Worm (Caenorhabditis elegans): ENCODE results near the gene F21C10.3.

Gene F21C10.3

DNA sequence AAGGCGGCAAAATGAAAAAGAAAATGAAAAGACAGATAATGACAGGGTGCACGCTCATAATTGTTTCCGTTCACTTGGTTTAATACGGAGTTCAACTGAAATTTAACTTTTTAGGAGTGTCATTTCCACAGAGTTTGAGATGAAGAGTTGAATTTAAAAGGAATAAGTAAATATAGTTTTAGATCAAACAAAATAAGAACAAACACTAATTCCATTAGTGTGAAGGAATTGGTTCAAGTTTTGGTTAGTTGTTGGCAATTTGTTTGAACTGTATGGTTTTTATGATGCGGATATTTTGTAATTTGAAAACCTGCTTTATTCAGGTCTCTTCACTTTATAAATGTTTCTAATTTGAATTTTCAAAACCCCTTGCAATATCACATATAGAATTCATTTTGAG lies 28.8 kb downstream of the F21C10.3 start, which contains the start of gene B0222.15:
Gene B0222.15, minus strand, starts transcription at position 101 of the 400 bp plus-strand sequence.
- TF ChIP-seq ceh-36 (tag; optimal IDR thresholded peaks at IDR 0.05) (no peak), tbx-37 (GFP tag; conservative IDR thresholded peaks at IDR 0.05) (no peak), flt-1 (GFP tag; IDR thresholded peaks at IDR 0.05) (no peak)

- TF ChIP-seq hmg-4 (GFP tag; optimal IDR thresholded peaks at IDR 0.05) (no peak), ceh-36 (tag; optimal IDR thresholded peaks at IDR 0.05) (no peak), ama-1 (optimal IDR thresholded peaks at IDR 0.05) (no peak), F13C5.2 (tag; optimal IDR thresholded peaks at IDR 0.05) (no peak), tbx-11 (GFP tag; IDR thresholded peaks at IDR 0.05) (no peak), hnd-1 (tag; optimal IDR thresholded peaks at IDR 0.05) (no peak), flt-1 (GFP tag; IDR thresholded peaks at IDR 0.05) (no peak), tra-4 (tag; optimal IDR thresholded peaks at IDR 0.05) (no peak), ceh-13 (GFP tag; optimal IDR thresholded peaks at IDR 0.05) (no peak), ets-7 (tag; optimal IDR thresholded peaks at IDR 0.05) (no peak), scrt-1 (GFP tag; IDR thresholded peaks at IDR 0.05) (no peak), hmbx-1 (tag; optimal IDR thresholded peaks at IDR 0.05) (no peak)
These were observed 29.7 kb downstream of the F21C10.3 start for ce11 chrV:9157597-9157996.

DNA sequence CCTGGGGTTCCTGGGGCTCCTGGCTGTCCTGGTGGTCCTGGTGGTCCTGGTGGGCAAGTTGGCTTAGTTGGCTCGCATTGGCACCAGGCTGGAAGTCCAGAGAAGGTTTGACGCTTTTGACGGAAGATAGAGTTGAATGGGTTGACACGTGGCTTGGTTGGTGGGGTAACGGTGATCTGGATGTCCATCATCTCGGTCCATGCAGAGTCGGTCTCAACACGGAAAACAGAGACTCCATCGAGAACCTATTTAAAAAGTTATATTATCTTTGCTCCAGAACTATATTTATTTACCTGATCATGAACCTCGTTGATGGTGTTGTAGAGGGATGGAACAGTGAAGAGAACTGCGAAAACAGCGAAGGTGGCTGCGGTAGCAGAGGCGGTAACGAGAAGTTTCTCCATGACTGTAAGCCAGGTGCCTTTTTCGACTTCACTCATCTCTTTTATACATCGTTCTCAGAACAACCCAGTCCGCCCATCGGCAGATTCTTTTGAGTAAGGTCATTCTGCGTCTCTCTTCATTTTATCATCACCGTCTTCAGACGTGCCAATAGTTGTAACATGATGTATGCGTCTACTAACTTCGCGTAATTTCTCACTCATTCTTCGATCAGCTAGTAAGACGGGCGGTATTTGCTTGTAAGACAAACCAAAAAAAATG lies 32.5 kb downstream of the F21C10.3 start, which contains the start of gene col-144:
Gene col-144, minus strand, starts transcription at position 419 of the 663 bp plus-strand sequence.
- no peak for TF ChIP-seq hnd-1 (tag; optimal IDR thresholded peaks at IDR 0.05)
- no peak for TF ChIP-seq tra-4 (tag; optimal IDR thresholded peaks at IDR 0.05)
- no peak for TF ChIP-seq aly-1 (tag; optimal IDR thresholded peaks at IDR 0.05)
- no peak for TF ChIP-seq ama-1 (optimal IDR thresholded peaks at IDR 0.05)
- TF ChIP-seq ceh-36 (tag; optimal IDR thresholded peaks at IDR 0.05), result no peak
- TF ChIP-seq scrt-1 (GFP tag; IDR thresholded peaks at IDR 0.05), result no peak
- no peak for TF ChIP-seq flt-1 (GFP tag; IDR thresholded peaks at IDR 0.05)
- TF ChIP-seq sea-1 (GFP tag; conservative IDR thresholded peaks at IDR 0.05), result no peak
- no peak for TF ChIP-seq F13C5.2 (tag; optimal IDR thresholded peaks at IDR 0.05)
- TF ChIP-seq hmg-4 (GFP tag; optimal IDR thresholded peaks at IDR 0.05), result no peak
- TF ChIP-seq ets-7 (tag; optimal IDR thresholded peaks at IDR 0.05), result no peak
- TF ChIP-seq B0310.2 (tag; optimal IDR thresholded peaks at IDR 0.05), result no peak
- no peak for TF ChIP-seq hmbx-1 (tag; optimal IDR thresholded peaks at IDR 0.05)
- no peak for TF ChIP-seq tbx-37 (GFP tag; conservative IDR thresholded peaks at IDR 0.05)

- no peak for TF ChIP-seq B0310.2 (tag; optimal IDR thresholded peaks at IDR 0.05)
- no peak for TF ChIP-seq ceh-36 (tag; optimal IDR thresholded peaks at IDR 0.05)
- no peak for TF ChIP-seq hmg-4 (GFP tag; optimal IDR thresholded peaks at IDR 0.05)
- no peak for TF ChIP-seq flt-1 (GFP tag; IDR thresholded peaks at IDR 0.05)
- TF ChIP-seq tbx-37 (GFP tag; conservative IDR thresholded peaks at IDR 0.05), result no peak
- TF ChIP-seq hmbx-1 (tag; optimal IDR thresholded peaks at IDR 0.05), result no peak
- no peak for TF ChIP-seq hnd-1 (tag; optimal IDR thresholded peaks at IDR 0.05)
- no peak for TF ChIP-seq aly-1 (tag; optimal IDR thresholded peaks at IDR 0.05)
- TF ChIP-seq ets-7 (tag; optimal IDR thresholded peaks at IDR 0.05), result no peak
- no peak for TF ChIP-seq scrt-1 (GFP tag; IDR thresholded peaks at IDR 0.05)
- no peak for TF ChIP-seq tbx-11 (GFP tag; IDR thresholded peaks at IDR 0.05)
- no peak for TF ChIP-seq tra-4 (tag; optimal IDR thresholded peaks at IDR 0.05)
- TF ChIP-seq ceh-13 (GFP tag; optimal IDR thresholded peaks at IDR 0.05), result no peak
- no peak for TF ChIP-seq F13C5.2 (tag; optimal IDR thresholded peaks at IDR 0.05)
- no peak for TF ChIP-seq pes-1 (GFP tag; IDR thresholded peaks at IDR 0.05)
- TF ChIP-seq sea-1 (GFP tag; conservative IDR thresholded peaks at IDR 0.05), result no peak
- TF ChIP-seq ama-1 (optimal IDR thresholded peaks at IDR 0.05), result no peak
These were observed 34.4 kb downstream of the F21C10.3 start for ce11 chrV:9162118-9162729.

DNA sequence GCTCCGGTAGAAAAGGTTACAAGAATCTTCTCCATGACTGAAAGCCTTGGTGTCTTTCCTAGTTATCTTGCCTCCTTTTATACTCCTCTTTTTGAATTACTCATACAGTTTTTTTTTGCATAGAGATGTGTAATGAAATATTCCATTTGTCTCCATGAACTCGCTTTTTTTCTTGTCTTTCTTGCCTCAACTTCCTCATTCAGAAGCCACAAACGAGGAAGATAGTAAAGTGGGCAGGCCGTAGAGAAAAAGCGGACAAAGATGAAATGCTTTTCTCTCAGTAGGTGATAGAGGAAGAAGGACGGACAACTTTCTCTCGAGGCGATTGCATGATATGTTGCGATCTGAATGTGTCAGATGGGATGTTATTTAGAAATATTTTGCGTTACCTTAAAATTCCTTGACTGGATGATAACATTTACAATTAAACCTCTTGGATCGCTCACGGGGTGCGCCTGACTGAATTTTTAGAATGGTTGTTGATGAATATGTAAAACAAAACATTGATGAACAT lies 35.1 kb downstream of the F21C10.3 start, which contains the start of gene col-145:
Gene col-145, minus strand, starts transcription at position 51 of the 514 bp plus-strand sequence.
- TF ChIP-seq ceh-13 (GFP tag; optimal IDR thresholded peaks at IDR 0.05), result no peak
- no peak for TF ChIP-seq aly-1 (tag; optimal IDR thresholded peaks at IDR 0.05)
- TF ChIP-seq ceh-36 (tag; optimal IDR thresholded peaks at IDR 0.05), result no peak
- TF ChIP-seq flt-1 (GFP tag; IDR thresholded peaks at IDR 0.05), result no peak
- TF ChIP-seq F13C5.2 (tag; optimal IDR thresholded peaks at IDR 0.05), result no peak
- TF ChIP-seq hnd-1 (tag; optimal IDR thresholded peaks at IDR 0.05), result no peak
- TF ChIP-seq tbx-11 (GFP tag; IDR thresholded peaks at IDR 0.05), result no peak
- no peak for TF ChIP-seq B0310.2 (tag; optimal IDR thresholded peaks at IDR 0.05)
- no peak for TF ChIP-seq ama-1 (optimal IDR thresholded peaks at IDR 0.05)
- no peak for TF ChIP-seq tbx-37 (GFP tag; conservative IDR thresholded peaks at IDR 0.05)
- TF ChIP-seq pes-1 (GFP tag; IDR thresholded peaks at IDR 0.05), result no peak
- TF ChIP-seq ets-7 (tag; optimal IDR thresholded peaks at IDR 0.05), result no peak
- no peak for TF ChIP-seq hmbx-1 (tag; optimal IDR thresholded peaks at IDR 0.05)
- no peak for TF ChIP-seq hmg-4 (GFP tag; optimal IDR thresholded peaks at IDR 0.05)
- TF ChIP-seq tra-4 (tag; optimal IDR thresholded peaks at IDR 0.05), result no peak
- no peak for TF ChIP-seq sea-1 (GFP tag; conservative IDR thresholded peaks at IDR 0.05)

DNA sequence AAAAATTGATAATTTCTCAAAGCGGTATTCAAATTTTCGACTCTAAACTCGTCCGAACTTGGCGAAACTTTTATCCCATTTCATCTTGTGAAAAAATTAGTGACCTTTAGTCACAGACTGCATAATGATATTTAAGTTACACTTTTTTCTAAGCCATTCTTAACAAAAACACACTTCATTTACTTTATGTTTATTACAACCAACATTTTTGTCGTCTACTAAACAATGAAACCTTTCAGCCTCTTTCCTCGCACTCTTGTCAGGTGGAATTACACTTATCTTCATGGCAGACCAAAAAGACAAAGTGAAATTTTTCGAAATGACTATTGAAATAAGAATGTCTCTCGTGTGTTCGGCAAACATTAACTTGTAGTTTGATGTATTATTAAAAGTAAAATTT lies 36.0 kb downstream of the F21C10.3 start:
- TF ChIP-seq hmbx-1 (tag; optimal IDR thresholded peaks at IDR 0.05) (no peak), ets-7 (tag; optimal IDR thresholded peaks at IDR 0.05) (no peak), flt-1 (GFP tag; IDR thresholded peaks at IDR 0.05) (no peak), tbx-37 (GFP tag; conservative IDR thresholded peaks at IDR 0.05) (no peak), scrt-1 (GFP tag; IDR thresholded peaks at IDR 0.05) (no peak), B0310.2 (tag; optimal IDR thresholded peaks at IDR 0.05) (no peak), hmg-4 (GFP tag; optimal IDR thresholded peaks at IDR 0.05) (no peak), tbx-11 (GFP tag; IDR thresholded peaks at IDR 0.05) (no peak)

- no peak for TF ChIP-seq hmbx-1 (tag; optimal IDR thresholded peaks at IDR 0.05)
- no peak for TF ChIP-seq pes-1 (GFP tag; IDR thresholded peaks at IDR 0.05)
- TF ChIP-seq ceh-36 (tag; optimal IDR thresholded peaks at IDR 0.05), result no peak
- TF ChIP-seq ama-1 (optimal IDR thresholded peaks at IDR 0.05), result no peak
- no peak for TF ChIP-seq aly-1 (tag; optimal IDR thresholded peaks at IDR 0.05)
- TF ChIP-seq B0310.2 (tag; optimal IDR thresholded peaks at IDR 0.05), result no peak
- no peak for TF ChIP-seq tra-4 (tag; optimal IDR thresholded peaks at IDR 0.05)
- no peak for TF ChIP-seq scrt-1 (GFP tag; IDR thresholded peaks at IDR 0.05)
- no peak for TF ChIP-seq flt-1 (GFP tag; IDR thresholded peaks at IDR 0.05)
- no peak for TF ChIP-seq sea-1 (GFP tag; conservative IDR thresholded peaks at IDR 0.05)
- TF ChIP-seq ets-7 (tag; optimal IDR thresholded peaks at IDR 0.05), result no peak
- no peak for TF ChIP-seq tbx-37 (GFP tag; conservative IDR thresholded peaks at IDR 0.05)
- no peak for TF ChIP-seq ceh-13 (GFP tag; optimal IDR thresholded peaks at IDR 0.05)
- no peak for TF ChIP-seq tbx-11 (GFP tag; IDR thresholded peaks at IDR 0.05)
- TF ChIP-seq hmg-4 (GFP tag; optimal IDR thresholded peaks at IDR 0.05), result no peak
- TF ChIP-seq hnd-1 (tag; optimal IDR thresholded peaks at IDR 0.05), result no peak
- TF ChIP-seq F13C5.2 (tag; optimal IDR thresholded peaks at IDR 0.05), result no peak
These were observed 37.3 kb downstream of the F21C10.3 start, which contains the start of gene col-10 for ce11 chrV:9165073-9165699. col-10 (minus strand) TSS chrV:9165307.
